Fruit fly (Drosophila melanogaster): ENCODE measurements around the gene CG34456.

CG34456 gene

DNA sequence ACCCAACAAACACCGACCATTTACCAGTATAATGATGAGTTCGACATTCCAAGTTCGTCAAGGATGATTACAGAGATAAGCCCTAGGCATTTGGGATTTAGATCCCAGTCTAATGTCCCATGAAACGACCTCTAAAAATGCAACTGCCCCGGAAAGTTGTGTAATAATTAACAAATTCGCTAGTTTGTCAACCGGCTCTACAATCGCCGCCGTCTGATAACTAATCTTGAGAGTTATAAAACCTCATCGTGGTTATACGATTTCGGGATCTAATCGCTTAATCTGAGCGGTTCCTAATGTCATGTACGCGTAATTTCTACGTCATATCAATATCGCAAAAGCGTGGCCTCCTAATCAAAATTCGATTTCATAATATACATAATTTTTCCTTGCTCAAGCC, 6.4 kb upstream of the CG34456 start:
- TF ChIP-seq tj (GFP tag; optimal IDR thresholded peaks at IDR 0.05) (no peak), kay (GFP tag; ENCODE audit: borderline replicate concordance) (peak; percentile 83), cic (GFP tag; optimal IDR thresholded peaks at IDR 0.05) (peak; percentile 57), Mnt (GFP tag; optimal IDR thresholded peaks at IDR 0.05) (peak; percentile 3)

DNA sequence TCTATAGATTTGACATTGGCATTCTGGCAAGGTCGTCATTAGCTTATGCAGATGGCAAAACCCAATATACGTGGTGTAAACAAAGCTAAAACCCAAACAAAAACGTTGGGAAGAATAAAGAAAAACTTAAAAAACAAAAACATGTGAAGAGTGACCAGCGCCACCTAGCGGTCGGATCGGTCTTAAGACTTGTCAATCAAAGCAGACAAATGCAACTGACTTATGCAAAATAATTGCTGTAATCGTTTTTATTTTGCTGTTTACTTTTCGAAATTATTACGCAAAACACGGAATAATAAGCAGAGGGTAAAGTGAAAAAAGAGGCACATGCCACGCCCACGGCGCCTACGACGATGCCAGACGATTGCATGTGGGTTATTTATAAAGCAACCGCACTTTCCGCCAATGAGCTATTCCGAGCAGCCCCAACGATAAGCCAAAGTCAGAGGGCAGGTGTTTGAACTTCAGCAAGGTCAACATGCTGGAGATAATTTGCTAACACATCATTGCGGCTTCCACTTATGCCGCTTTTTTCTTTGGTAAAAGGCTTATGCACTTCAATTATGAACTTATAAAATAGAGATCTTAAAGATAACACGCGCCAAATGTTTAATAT, 5.7 kb upstream of the CG34456 start:
- TF ChIP-seq tj (GFP tag; optimal IDR thresholded peaks at IDR 0.05) (no peak), CG1620 (GFP tag; optimal IDR thresholded peaks at IDR 0.05) (no peak), CG7101 (tag; optimal IDR thresholded peaks at IDR 0.05) (no peak)

- TF ChIP-seq CG5204 (GFP tag; optimal IDR thresholded peaks at IDR 0.05) (no peak), CG14711 (tag; optimal IDR thresholded peaks at IDR 0.05) (no peak), ovo (GFP tag; optimal IDR thresholded peaks at IDR 0.05) (peak; percentile 92), Mnt (GFP tag; optimal IDR thresholded peaks at IDR 0.05) (peak; percentile 76), tj (GFP tag; optimal IDR thresholded peaks at IDR 0.05) (peak; percentile 76), cic (GFP tag; optimal IDR thresholded peaks at IDR 0.05) (peak; percentile 99), kay (GFP tag; ENCODE audit: borderline replicate concordance) (no peak), CG12768 (GFP tag; optimal IDR thresholded peaks at IDR 0.05) (no peak), pad (GFP tag; optimal IDR thresholded peaks at IDR 0.05) (peak; percentile 65), CG11617 (GFP tag; optimal IDR thresholded peaks at IDR 0.05) (no peak)
These were observed 3.8 kb upstream of the CG34456 start for dm6 chr3L:9357830-9358712.

- TF ChIP-seq ovo (GFP tag; optimal IDR thresholded peaks at IDR 0.05) (no peak), bab1 (GFP tag; optimal IDR thresholded peaks at IDR 0.05) (peak; percentile 65), cic (GFP tag; optimal IDR thresholded peaks at IDR 0.05) (no peak), CG5204 (GFP tag; optimal IDR thresholded peaks at IDR 0.05) (no peak), CG14711 (tag; optimal IDR thresholded peaks at IDR 0.05) (peak; percentile 63), kay (GFP tag; ENCODE audit: borderline replicate concordance) (peak; percentile 76), cnc (optimal IDR thresholded peaks at IDR 0.05) (no peak), CG7101 (tag; optimal IDR thresholded peaks at IDR 0.05) (peak; percentile 38), CG7045 (GFP tag; optimal IDR thresholded peaks at IDR 0.05) (peak; percentile 14), CG11617 (GFP tag; optimal IDR thresholded peaks at IDR 0.05) (peak; percentile 26), CG1620 (GFP tag; optimal IDR thresholded peaks at IDR 0.05) (no peak), Mnt (GFP tag; optimal IDR thresholded peaks at IDR 0.05) (peak; percentile 49), toe (GFP tag; optimal IDR thresholded peaks at IDR 0.05) (no peak), tj (GFP tag; optimal IDR thresholded peaks at IDR 0.05) (peak; percentile 30), pad (GFP tag; optimal IDR thresholded peaks at IDR 0.05) (no peak), CG12768 (GFP tag; optimal IDR thresholded peaks at IDR 0.05) (no peak), Crg-1 (GFP tag; optimal IDR thresholded peaks at IDR 0.05) (no peak), Hr96 (GFP tag; optimal IDR thresholded peaks at IDR 0.05) (no peak), CG33017 (tag; optimal IDR thresholded peaks at IDR 0.05) (no peak), Clk (GFP tag; optimal IDR thresholded peaks at IDR 0.05) (no peak)
These were observed 3.2 kb upstream of the CG34456 start, which contains the start of the genes UGP and Svip for dm6 chr3L:9358713-9359040. UGP (minus strand) TSS chr3L:9358935. Svip (plus strand) TSS chr3L:9358999.

DNA sequence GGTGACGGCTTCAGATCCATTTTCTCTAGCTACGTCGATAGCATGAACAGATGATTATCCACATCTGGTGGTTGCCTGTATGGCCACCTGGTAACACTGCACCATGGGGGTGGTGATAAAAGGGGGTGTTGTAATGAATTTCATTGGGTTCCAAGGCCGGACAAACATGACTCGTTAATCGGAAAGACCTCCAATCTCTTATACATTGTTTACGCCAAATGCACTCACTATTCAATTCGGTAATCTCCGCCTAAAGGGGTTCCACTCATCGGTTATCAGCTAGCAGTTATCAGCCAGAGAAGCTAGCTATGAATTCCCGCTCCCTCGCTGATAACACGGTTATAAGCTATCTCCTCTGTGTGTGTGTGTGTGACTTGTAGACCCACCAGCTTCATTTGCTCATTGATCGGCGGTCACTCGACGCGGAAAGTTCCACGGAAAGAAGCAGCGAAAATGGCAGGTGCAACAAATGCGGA, 1.7 kb upstream of the CG34456 start, which contains the start of gene Pdxk:
Gene Pdxk (plus strand): TSS at position 100 of the 476 bp plus-strand sequence.
- TF ChIP-seq CG1620 (GFP tag; optimal IDR thresholded peaks at IDR 0.05) (no peak), ovo (GFP tag; optimal IDR thresholded peaks at IDR 0.05) (peak; percentile 21), kay (GFP tag; ENCODE audit: borderline replicate concordance) (no peak), CG11617 (GFP tag; optimal IDR thresholded peaks at IDR 0.05) (peak; percentile 51), CG14711 (tag; optimal IDR thresholded peaks at IDR 0.05) (peak; percentile 23), Hr96 (GFP tag; optimal IDR thresholded peaks at IDR 0.05) (no peak), Crg-1 (GFP tag; optimal IDR thresholded peaks at IDR 0.05) (no peak), CG33017 (tag; optimal IDR thresholded peaks at IDR 0.05) (peak; percentile 69), CG12768 (GFP tag; optimal IDR thresholded peaks at IDR 0.05) (peak; percentile 18), pad (GFP tag; optimal IDR thresholded peaks at IDR 0.05) (peak; percentile 50), Mnt (GFP tag; optimal IDR thresholded peaks at IDR 0.05) (peak; percentile 41), CG5204 (GFP tag; optimal IDR thresholded peaks at IDR 0.05) (no peak), tj (GFP tag; optimal IDR thresholded peaks at IDR 0.05) (peak; percentile 35), bab1 (GFP tag; optimal IDR thresholded peaks at IDR 0.05) (peak; percentile 39), cic (GFP tag; optimal IDR thresholded peaks at IDR 0.05) (peak; percentile 94), CG7045 (GFP tag; optimal IDR thresholded peaks at IDR 0.05) (peak; percentile 1), toe (GFP tag; optimal IDR thresholded peaks at IDR 0.05) (peak; percentile 46), cnc (optimal IDR thresholded peaks at IDR 0.05) (peak in 1 of 2 experiments; percentile 3), Clk (GFP tag; optimal IDR thresholded peaks at IDR 0.05) (no peak), CG7101 (tag; optimal IDR thresholded peaks at IDR 0.05) (peak; percentile 49)

dm6 chr3L:9364131-9364530, 2.2 kb downstream of the CG34456 start, which contains the start of gene mRRF1:
mRRF1 (plus strand) TSS chr3L:9364350.
- TF ChIP-seq kay (GFP tag; ENCODE audit: borderline replicate concordance) (peak; percentile 27), tj (GFP tag; optimal IDR thresholded peaks at IDR 0.05) (peak; percentile 38), bab1 (GFP tag; optimal IDR thresholded peaks at IDR 0.05) (peak; percentile 7), cnc (optimal IDR thresholded peaks at IDR 0.05) (no peak)

Data from whole organism, adult.